Worm (Caenorhabditis elegans) whole organism, L4 larva: ENCODE data around the gene H03G16.7.

Experiments
- daf-12 ChIP-seq: fragments of 150-350 bp; optimal IDR thresholded peaks from 2 replicates; lab custom pipeline; 2014; ENCODE audit warnings: missing biosample characterization, missing genetic modification reagents, missing genetic modification characterization
- mes-2 ChIP-seq: sonication (generic microtip); optimal IDR thresholded peaks from 2 replicates; lab custom pipeline; 2016; ENCODE audit warnings: missing genotype, mild to moderate bottlenecking, missing genetic modification characterization, missing compliant biosample characterization; ENCODE audit not compliant: poor library complexity, severe bottlenecking

- TF ChIP-seq daf-12 (tag; lab: Kevin White, UChicago) (no peak), mes-2 (tag; lab: Kevin White, UChicago) (no peak)
These were observed 28.6 kb upstream of the H03G16.7 start, which contains the start of gene F09B12.5 for ce11 chrX:15084395-15084794.
